Worm (Caenorhabditis elegans) whole organism, L1 larva: ENCODE measurements around the gene ugt-52.
"Not testable (repeated sequence)": the region's sequence is repeated elsewhere in the genome, so short reads cannot be mapped to it uniquely, and the experiment has no call there.

ENCODE experiments used
- F16B12.6 ChIP-seq: fragments of 150-350 bp; optimal IDR thresholded peaks from 2 replicates; lab custom pipeline; 2014; ENCODE audit warnings: missing biosample characterization, missing genetic modification characterization
- ceh-82 ChIP-seq, 3 experiments: fragments of 150-350 bp in 1 of 3; sonication (generic microtip) in 2 of 3; optimal IDR thresholded peaks; 2 replicates each; lab custom pipeline; 2014 to 2017; ENCODE audit warnings: missing biosample characterization in 3 of 3, missing genetic modification characterization in 3 of 3
- ces-1 ChIP-seq: fragments of 150-350 bp; optimal IDR thresholded peaks from 2 replicates; lab custom pipeline; 2014; ENCODE audit warnings: missing biosample characterization, missing genetic modification reagents, missing genetic modification characterization
- efl-1 ChIP-seq, 4 experiments: fragments of 150-350 bp; optimal IDR thresholded peaks in 3 of 4; peaks in 1 of 4; 1 replicate in 1 of 4; 2 replicates in 3 of 4; lab custom pipeline; 2014; ENCODE audit warnings: missing biosample characterization in 2 of 4, missing genetic modification characterization in 2 of 4, missing genetic modification reagents in 2 of 4
- egl-27 ChIP-seq, 2 experiments: fragments of 150-350 bp in 1 of 2; sonication (generic microtip); optimal IDR thresholded peaks; 3 replicates each; lab custom pipeline; 2017 to 2018; ENCODE audit warnings: missing biosample characterization in 2 of 2, missing genetic modification characterization in 2 of 2, missing genetic modification reagents in 2 of 2
- elt-2 ChIP-seq: sonication (generic microtip); optimal IDR thresholded peaks from 2 replicates; lab custom pipeline; 2016; ENCODE audit warnings: missing genetic modification characterization, mild to moderate bottlenecking, inconsistent platforms, missing compliant biosample characterization, missing genetic modification reagents
- elt-3 ChIP-seq, 6 experiments: fragments of 150-350 bp in 1 of 6; sonication (generic microtip); optimal IDR thresholded peaks; 2 replicates each; lab custom pipeline; 2017 to 2018; ENCODE audit warnings: missing biosample characterization in 6 of 6, missing genetic modification characterization in 6 of 6, inconsistent platforms in 1 of 6
- fkh-4 ChIP-seq: sonication (generic microtip); optimal IDR thresholded peaks from 2 replicates; lab custom pipeline; 2016; ENCODE audit warnings: missing compliant biosample characterization, missing genetic modification characterization, borderline replicate concordance
- lin-35 ChIP-seq, 2 experiments: fragments of 150-350 bp; optimal IDR thresholded peaks; 2 replicates each; lab custom pipeline; 2014; ENCODE audit warnings: missing biosample characterization in 2 of 2, missing genetic modification characterization in 2 of 2, missing genetic modification reagents in 2 of 2
- lin-39 ChIP-seq: fragments of 150-350 bp; optimal IDR thresholded peaks from 2 replicates; lab custom pipeline; 2014; ENCODE audit warnings: missing biosample characterization, missing genetic modification reagents, missing genetic modification characterization
- lir-3 ChIP-seq: sonication (generic microtip); optimal IDR thresholded peaks from 2 replicates; lab custom pipeline; 2016; ENCODE audit warnings: mild to moderate bottlenecking, missing genetic modification characterization, moderate library complexity, missing compliant biosample characterization; ENCODE audit not compliant: poor library complexity
- pqm-1 ChIP-seq: sonication (generic microtip); optimal IDR thresholded peaks from 3 replicates; lab custom pipeline; 2017; ENCODE audit warnings: missing biosample characterization, missing genetic modification characterization
- snpc-4 ChIP-seq: fragments of 150-350 bp; optimal IDR thresholded peaks from 2 replicates; lab custom pipeline; 2014; ENCODE audit warnings: missing biosample characterization, missing genetic modification characterization
- ztf-4 ChIP-seq: fragments of 150-350 bp; optimal IDR thresholded peaks from 2 replicates; lab custom pipeline; 2014; ENCODE audit warnings: missing biosample characterization, missing genetic modification characterization

- TF ChIP-seq snpc-4 (tag; lab: Kevin White, UChicago); lir-3 (tag; lab: Kevin White, UChicago); F16B12.6 (tag; lab: Kevin White, UChicago); lin-39 (tag; lab: Kevin White, UChicago); ceh-82 (tag; optimal IDR thresholded peaks at IDR 0.05; lab: Kevin White, UChicago); egl-27 (tag; optimal IDR thresholded peaks at IDR 0.05; lab: Kevin White, UChicago); fkh-4 (tag; lab: Kevin White, UChicago); ces-1 (GFP tag; lab: Kevin White, UChicago); elt-2 (tag; lab: Kevin White, UChicago); pqm-1; elt-3 (tag; optimal IDR thresholded peaks at IDR 0.05; lab: Kevin White, UChicago); ztf-4: not testable (repeated sequence)
- TF ChIP-seq lin-35 (GFP tag; optimal IDR thresholded peaks at IDR 0.05; lab: Kevin White, UChicago) (peak; percentile 32 to 44), efl-1 (optimal IDR thresholded peaks at IDR 0.05; lab: Kevin White, UChicago) (peak in 1 of 2 experiments; percentile 57), efl-1 (GFP tag; optimal IDR thresholded peaks at IDR 0.05 in 1 of 2; lab: Kevin White, UChicago) (peak; percentile 67 to 95)
These were observed 8.5 kb upstream of the ugt-52 start for ce11 chrIV:769931-770544.
